Fruit fly (Drosophila melanogaster): ENCODE results near the gene Got2.

DNA sequence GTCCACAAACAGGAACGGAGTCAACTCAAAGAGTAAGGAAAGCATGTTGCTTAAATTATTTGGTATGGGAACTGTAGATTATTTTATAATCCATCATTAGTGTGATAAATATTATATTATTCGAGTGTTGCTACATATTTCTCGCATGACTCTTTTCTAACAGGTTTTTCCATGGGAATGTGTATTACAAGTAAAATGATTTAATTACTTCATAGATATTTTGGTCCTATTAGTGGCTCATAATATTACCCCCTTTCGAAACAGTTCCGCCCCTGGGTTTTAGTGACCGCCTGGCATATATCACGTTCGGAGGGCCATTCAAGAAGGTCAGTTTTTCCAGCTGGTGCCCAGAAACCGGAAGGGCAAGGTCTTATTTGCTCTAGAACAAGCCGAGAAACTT lies 44.5 kb upstream of the Got2 start:
- TF ChIP-seq EcR (GFP tag; optimal IDR thresholded peaks at IDR 0.05) (no peak), psq (optimal IDR thresholded peaks at IDR 0.05) (no peak), usp (GFP tag; optimal IDR thresholded peaks at IDR 0.05) (no peak)
